Worm (Caenorhabditis elegans) whole organism, early embryonic: ENCODE data around the gene Y37E11B.2.

Source experiments
- B0310.2 ChIP-seq: sonication (generic microtip); optimal IDR thresholded peaks from 2 replicates; lab custom pipeline; 2016; ENCODE audit warnings: mild to moderate bottlenecking, missing genetic modification characterization, missing compliant biosample characterization
- F13C5.2 ChIP-seq: sonication (generic microtip); optimal IDR thresholded peaks from 2 replicates; lab custom pipeline; 2017; ENCODE audit warnings: mild to moderate bottlenecking, missing genetic modification characterization, inconsistent platforms, missing compliant biosample characterization
- aly-1 ChIP-seq: sonication (generic microtip); optimal IDR thresholded peaks from 2 replicates; lab custom pipeline; 2016; ENCODE audit warnings: missing genetic modification characterization, missing compliant biosample characterization
- ama-1 ChIP-seq: fragments of 150-350 bp; optimal IDR thresholded peaks from 2 replicates; lab custom pipeline; 2014
- ceh-13 ChIP-seq: fragments of 200-800 bp; sonication (Bioruptor generic); optimal IDR thresholded peaks from 2 replicates; lab custom pipeline; 2018; ENCODE audit warnings: mild to moderate bottlenecking, missing genetic modification characterization, missing compliant biosample characterization
- ceh-36 ChIP-seq: sonication (generic microtip); optimal IDR thresholded peaks from 2 replicates; lab custom pipeline; 2016; ENCODE audit warnings: missing genetic modification characterization, inconsistent platforms, missing compliant biosample characterization
- ets-7 ChIP-seq: sonication (generic microtip); optimal IDR thresholded peaks from 2 replicates; lab custom pipeline; 2016; ENCODE audit warnings: missing genotype, missing genetic modification characterization, missing compliant biosample characterization
- flt-1 ChIP-seq: fragments of 200-800 bp; sonication (Bioruptor generic); IDR thresholded peaks from 2 replicates; pipeline ENCODE4 v1.3.6; 2022; ENCODE audit warnings: missing genetic modification characterization, missing compliant biosample characterization
- hmbx-1 ChIP-seq: sonication (generic microtip); optimal IDR thresholded peaks from 2 replicates; lab custom pipeline; 2016; ENCODE audit warnings: mild to moderate bottlenecking, missing genetic modification characterization, missing compliant biosample characterization
- hmg-4 ChIP-seq: fragments of 200-800 bp; sonication (Bioruptor generic); optimal IDR thresholded peaks from 2 replicates; lab custom pipeline; 2018; ENCODE audit warnings: mild to moderate bottlenecking, missing genetic modification characterization, missing compliant biosample characterization
- hnd-1 ChIP-seq: sonication (generic microtip); optimal IDR thresholded peaks from 2 replicates; lab custom pipeline; 2016; ENCODE audit warnings: missing genetic modification characterization, missing compliant biosample characterization
- pes-1 ChIP-seq: fragments of 200-800 bp; sonication (Bioruptor generic); IDR thresholded peaks from 2 replicates; pipeline ENCODE4 v1.3.6; 2022; ENCODE audit warnings: missing genetic modification reagents, missing genetic modification characterization, missing compliant biosample characterization
- scrt-1 ChIP-seq: fragments of 200-800 bp; sonication (Bioruptor generic); IDR thresholded peaks from 2 replicates; pipeline ENCODE4 v1.3.6; 2022; ENCODE audit warnings: missing genetic modification characterization, missing compliant biosample characterization
- sea-1 ChIP-seq: fragments of 200-800 bp; sonication (Bioruptor generic); conservative IDR thresholded peaks from 2 replicates; pipeline ENCODE4 v1.3.6; 2022; ENCODE audit warnings: missing genetic modification characterization, missing compliant biosample characterization
- tbx-11 ChIP-seq: fragments of 200-800 bp; sonication (Bioruptor generic); IDR thresholded peaks from 2 replicates; pipeline ENCODE4 v1.3.6; 2022; ENCODE audit warnings: missing genetic modification characterization, missing compliant biosample characterization
- tbx-37 ChIP-seq: fragments of 200-800 bp; sonication (Bioruptor generic); conservative IDR thresholded peaks from 2 replicates; pipeline ENCODE4 v1.3.6; 2022; ENCODE audit warnings: missing genetic modification reagents, missing genetic modification characterization, missing compliant biosample characterization
- tra-4 ChIP-seq: sonication (generic microtip); optimal IDR thresholded peaks from 2 replicates; lab custom pipeline; 2017; ENCODE audit warnings: missing genetic modification characterization, missing compliant biosample characterization

Gene Y37E11B.2

ce11 chrIV:3590821-3591220 lies 12.6 kb downstream of the Y37E11B.2 start:
- TF ChIP-seq B0310.2 (tag; lab: Kevin White, UChicago): no peak
- no peak for TF ChIP-seq tra-4
- no peak for TF ChIP-seq F13C5.2 (tag; lab: Kevin White, UChicago)
- TF ChIP-seq aly-1 (tag; lab: Kevin White, UChicago): no peak
- no peak for TF ChIP-seq tbx-37 (GFP tag; lab: Robert Waterston, UW)
- TF ChIP-seq ceh-13 (GFP tag; lab: Kevin White, UChicago): no peak

DNA sequence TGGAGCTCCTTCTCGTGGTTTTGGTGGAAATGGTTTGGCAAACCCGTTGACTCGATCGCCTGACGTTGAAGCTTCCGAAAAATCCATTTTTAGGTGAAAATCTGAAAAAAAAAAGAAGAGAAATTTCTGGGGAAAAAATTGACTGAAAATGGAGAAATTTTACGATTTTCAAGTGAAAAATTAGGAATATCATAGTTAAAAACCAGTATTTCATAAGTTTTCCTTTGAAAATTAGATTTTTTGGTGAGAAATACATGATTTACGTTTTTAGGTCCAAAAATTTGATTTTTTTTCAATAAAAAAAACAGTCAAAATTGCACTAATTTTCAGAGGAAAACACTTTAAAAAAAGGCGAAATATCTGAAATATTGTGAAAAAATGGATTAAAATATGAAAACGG lies 15.3 kb downstream of the Y37E11B.2 start, which contains the start of gene taf-2:
Gene taf-2, minus strand, starts transcription at position 101 of the 400 bp plus-strand sequence.
- TF ChIP-seq B0310.2 (tag; lab: Kevin White, UChicago) (no peak), pes-1 (GFP tag; lab: Robert Waterston, UW) (no peak), hmg-4 (GFP tag; lab: Kevin White, UChicago) (no peak), sea-1 (GFP tag; lab: Robert Waterston, UW) (no peak), scrt-1 (GFP tag; lab: Robert Waterston, UW) (no peak), hnd-1 (tag; lab: Kevin White, UChicago) (no peak), tbx-37 (GFP tag; lab: Robert Waterston, UW) (no peak), tra-4 (no peak), flt-1 (GFP tag; lab: Robert Waterston, UW) (no peak), ceh-36 (tag; lab: Kevin White, UChicago) (no peak), ceh-13 (GFP tag; lab: Kevin White, UChicago) (no peak), F13C5.2 (tag; lab: Kevin White, UChicago) (no peak), aly-1 (tag; lab: Kevin White, UChicago) (no peak), ets-7 (no peak)

DNA sequence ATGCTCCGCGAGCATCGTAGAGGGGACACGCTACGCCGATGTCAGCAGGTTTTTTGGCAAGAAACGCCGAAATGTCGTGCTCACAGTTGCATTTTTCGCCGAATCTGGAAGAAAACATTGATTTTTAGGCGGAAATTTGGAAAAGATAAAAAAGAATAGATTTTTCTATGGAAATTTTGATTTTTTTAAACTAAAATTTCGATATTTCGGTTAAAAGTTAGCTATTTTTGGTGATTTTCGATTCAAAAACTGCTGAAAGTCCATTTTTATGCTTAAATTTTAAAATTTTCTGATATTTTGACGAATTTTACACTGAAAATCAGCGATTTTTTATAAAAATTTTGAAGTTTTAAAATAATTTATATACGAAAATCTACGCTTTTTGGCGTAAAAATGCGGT lies 19.1 kb downstream of the Y37E11B.2 start:
- TF ChIP-seq hnd-1 (tag; lab: Kevin White, UChicago) (no peak), hmbx-1 (tag; lab: Kevin White, UChicago) (no peak), F13C5.2 (tag; lab: Kevin White, UChicago) (no peak), tbx-11 (GFP tag; lab: Robert Waterston, UW) (no peak), pes-1 (GFP tag; lab: Robert Waterston, UW) (no peak), flt-1 (GFP tag; lab: Robert Waterston, UW) (no peak), tbx-37 (GFP tag; lab: Robert Waterston, UW) (no peak), scrt-1 (GFP tag; lab: Robert Waterston, UW) (no peak), B0310.2 (tag; lab: Kevin White, UChicago) (no peak), aly-1 (tag; lab: Kevin White, UChicago) (no peak), ceh-13 (GFP tag; lab: Kevin White, UChicago) (no peak), hmg-4 (GFP tag; lab: Kevin White, UChicago) (no peak), sea-1 (GFP tag; lab: Robert Waterston, UW) (no peak), ama-1 (lab: Kevin White, UChicago) (no peak), ets-7 (no peak), tra-4 (no peak), ceh-36 (tag; lab: Kevin White, UChicago) (no peak)

DNA sequence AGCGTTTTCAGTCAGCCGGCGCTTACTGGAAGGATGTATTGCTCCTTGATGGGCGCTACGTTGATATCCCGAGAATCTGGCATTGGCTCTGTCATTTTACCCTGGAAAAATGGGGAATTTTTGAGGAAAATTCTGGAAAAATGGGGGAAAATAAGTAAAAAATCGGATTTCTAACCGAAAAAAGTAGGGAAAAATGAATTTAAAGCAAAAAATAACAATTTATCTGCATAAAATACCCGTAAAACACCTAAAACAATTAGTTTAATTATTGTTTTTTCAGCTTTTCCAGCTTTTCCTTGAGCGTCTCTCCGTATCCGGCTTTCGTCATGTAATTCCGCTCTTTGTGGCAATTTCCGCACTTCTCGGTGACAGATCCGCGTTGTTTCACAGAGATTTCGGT lies 20.2 kb downstream of the Y37E11B.2 start, which contains the start of gene Y37E11B.5:
Gene Y37E11B.5, minus strand, starts transcription at position 101 of the 400 bp plus-strand sequence.
- TF ChIP-seq B0310.2 (tag; lab: Kevin White, UChicago): no peak
- TF ChIP-seq sea-1 (GFP tag; lab: Robert Waterston, UW): no peak
- TF ChIP-seq F13C5.2 (tag; lab: Kevin White, UChicago): no peak
- TF ChIP-seq ama-1 (lab: Kevin White, UChicago): no peak
- no peak for TF ChIP-seq pes-1 (GFP tag; lab: Robert Waterston, UW)
- no peak for TF ChIP-seq hmbx-1 (tag; lab: Kevin White, UChicago)
- TF ChIP-seq tra-4: no peak
- TF ChIP-seq hnd-1 (tag; lab: Kevin White, UChicago): no peak
- TF ChIP-seq aly-1 (tag; lab: Kevin White, UChicago): no peak
- TF ChIP-seq flt-1 (GFP tag; lab: Robert Waterston, UW): no peak
- TF ChIP-seq tbx-11 (GFP tag; lab: Robert Waterston, UW): no peak
- TF ChIP-seq ceh-36 (tag; lab: Kevin White, UChicago): no peak
- no peak for TF ChIP-seq hmg-4 (GFP tag; lab: Kevin White, UChicago)
- no peak for TF ChIP-seq scrt-1 (GFP tag; lab: Robert Waterston, UW)
- TF ChIP-seq ceh-13 (GFP tag; lab: Kevin White, UChicago): no peak

DNA sequence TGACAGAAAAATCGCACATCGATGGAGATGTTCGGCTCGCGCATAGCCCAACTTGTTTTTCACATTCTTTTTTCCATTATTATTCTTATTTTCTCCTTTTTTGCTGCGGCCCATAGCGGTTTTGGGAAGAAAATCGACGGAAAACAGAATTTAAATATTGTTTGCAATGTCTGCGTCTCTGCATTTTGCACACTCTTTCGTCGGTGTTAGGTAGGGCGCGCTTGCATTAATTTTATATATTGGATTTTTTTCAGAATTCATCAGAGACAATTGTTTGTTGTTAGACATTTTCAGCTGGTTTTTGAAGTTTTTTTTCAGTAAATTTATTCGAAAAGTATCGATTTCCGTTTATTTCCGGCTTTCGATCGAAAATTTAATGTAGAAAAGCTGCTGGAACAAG lies 20.9 kb downstream of the Y37E11B.2 start, which contains the start of gene Y37E11B.6:
Gene Y37E11B.6, minus strand, starts transcription at position 181 of the 400 bp plus-strand sequence.
- no peak for TF ChIP-seq sea-1 (GFP tag; lab: Robert Waterston, UW)
- TF ChIP-seq tbx-11 (GFP tag; lab: Robert Waterston, UW): no peak
- TF ChIP-seq hmbx-1 (tag; lab: Kevin White, UChicago): no peak
- no peak for TF ChIP-seq ama-1 (lab: Kevin White, UChicago)
- TF ChIP-seq ets-7: no peak
- TF ChIP-seq F13C5.2 (tag; lab: Kevin White, UChicago): no peak
- no peak for TF ChIP-seq B0310.2 (tag; lab: Kevin White, UChicago)
- TF ChIP-seq flt-1 (GFP tag; lab: Robert Waterston, UW): no peak
- no peak for TF ChIP-seq ceh-13 (GFP tag; lab: Kevin White, UChicago)

- TF ChIP-seq ceh-13 (GFP tag; lab: Kevin White, UChicago) (no peak), hnd-1 (tag; lab: Kevin White, UChicago) (no peak), sea-1 (GFP tag; lab: Robert Waterston, UW) (no peak), ets-7 (no peak), tbx-37 (GFP tag; lab: Robert Waterston, UW) (no peak), aly-1 (tag; lab: Kevin White, UChicago) (no peak), hmbx-1 (tag; lab: Kevin White, UChicago) (no peak), pes-1 (GFP tag; lab: Robert Waterston, UW) (no peak), tra-4 (no peak), B0310.2 (tag; lab: Kevin White, UChicago) (no peak), hmg-4 (GFP tag; lab: Kevin White, UChicago) (no peak), ama-1 (lab: Kevin White, UChicago) (no peak), F13C5.2 (tag; lab: Kevin White, UChicago) (no peak), tbx-11 (GFP tag; lab: Robert Waterston, UW) (no peak)
Measured at ce11 chrIV:3599958-3600357, 21.7 kb downstream of the Y37E11B.2 start, which contains the start of gene Y37E11B.7. TSS of gene Y37E11B.7 (minus strand) at chrIV:3600164.
